Fruit fly (Drosophila melanogaster): ENCODE data around the gene Ssdp.

DNA sequence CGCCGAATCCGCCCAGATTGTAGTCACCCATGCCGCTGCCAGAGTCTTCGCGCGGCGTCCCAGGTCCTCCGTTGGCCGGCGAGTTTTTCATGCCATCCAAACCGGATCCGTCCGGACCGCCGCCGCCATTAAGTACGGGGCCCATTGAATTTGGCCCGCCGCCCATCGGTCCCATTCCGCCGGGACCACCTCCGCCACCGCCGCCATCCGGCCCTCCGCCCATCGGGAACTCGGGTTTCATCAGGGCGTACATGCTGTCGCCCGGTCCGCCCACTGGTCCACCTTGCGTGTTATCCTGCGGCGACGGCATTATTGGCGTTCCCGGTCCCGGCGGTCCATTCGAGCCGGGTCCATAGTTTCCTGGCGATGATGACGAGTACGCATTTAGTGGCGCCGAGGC lies 4.1 kb downstream of the Ssdp start:
- no peak for TF ChIP-seq Dll (optimal IDR thresholded peaks at IDR 0.05)
- no peak for TF ChIP-seq CG8478 (optimal IDR thresholded peaks at IDR 0.05)
- TF ChIP-seq pan (optimal IDR thresholded peaks at IDR 0.05) = no peak
- TF ChIP-seq EcR (GFP tag; optimal IDR thresholded peaks at IDR 0.05) = no peak
- TF ChIP-seq usp (GFP tag; optimal IDR thresholded peaks at IDR 0.05) = no peak
